Worm (Caenorhabditis elegans): ENCODE measurements around the gene F07F6.4.

DNA sequence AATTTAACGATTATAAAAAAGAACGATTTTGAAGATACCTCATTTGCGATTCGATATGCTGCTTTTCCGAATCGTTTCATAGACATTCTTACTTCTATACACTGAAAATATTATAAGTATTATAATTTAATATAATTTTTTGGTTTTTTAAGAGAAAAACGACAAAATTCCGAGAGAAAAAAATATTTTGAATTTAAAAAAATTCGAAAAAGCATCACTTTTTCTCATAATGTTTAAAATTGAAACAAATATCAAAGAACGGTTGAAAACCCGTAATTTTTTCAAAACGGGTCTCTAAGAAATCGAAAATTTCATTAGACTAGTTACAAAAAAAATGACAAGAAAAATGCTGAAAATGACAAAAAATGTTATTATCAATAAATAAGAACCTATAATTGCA lies 33.8 kb downstream of the F07F6.4 start, which contains the start of gene pink-1:
- TF ChIP-seq dao-5 (tag; optimal IDR thresholded peaks at IDR 0.05) (no peak), him-1 (tag; optimal IDR thresholded peaks at IDR 0.05) (no peak), W03F9.2 (tag; optimal IDR thresholded peaks at IDR 0.05) (no peak)

All from whole organism, L4/young adult.